Worm (Caenorhabditis elegans) whole organism, L1 larva: ENCODE results near the gene ifd-2.

Experiments
- C04F5.9 ChIP-seq: sonication (generic microtip); optimal IDR thresholded peaks from 2 replicates; lab custom pipeline; 2016; ENCODE audit warnings: missing genetic modification characterization, missing compliant biosample characterization
- C16A3.4 ChIP-seq: fragments of 150-350 bp; optimal IDR thresholded peaks from 2 replicates; lab custom pipeline; 2014; ENCODE audit warnings: missing biosample characterization, missing genetic modification characterization
- C34B4.2 ChIP-seq: sonication (generic microtip); optimal IDR thresholded peaks from 2 replicates; lab custom pipeline; 2017; ENCODE audit warnings: mild to moderate bottlenecking, missing genetic modification characterization, missing compliant biosample characterization
- F16B12.6 ChIP-seq: fragments of 150-350 bp; optimal IDR thresholded peaks from 2 replicates; lab custom pipeline; 2014; ENCODE audit warnings: missing biosample characterization, missing genetic modification characterization
- aha-1 ChIP-seq: fragments of 150-350 bp; optimal IDR thresholded peaks from 2 replicates; lab custom pipeline; 2014; ENCODE audit warnings: missing biosample characterization, missing genetic modification characterization
- alr-1 ChIP-seq: fragments of 200-800 bp; sonication (Bioruptor generic); optimal IDR thresholded peaks from 2 replicates; lab custom pipeline; 2018; ENCODE audit warnings: borderline replicate concordance, mild to moderate bottlenecking, missing genetic modification characterization, missing compliant biosample characterization
- ama-1 ChIP-seq: fragments of 150-350 bp; optimal IDR thresholded peaks from 2 replicates; lab custom pipeline; 2014
- blmp-1 ChIP-seq: fragments of 150-350 bp; optimal IDR thresholded peaks from 2 replicates; lab custom pipeline; 2014; ENCODE audit warnings: missing biosample characterization, missing genetic modification characterization
- ceh-8 ChIP-seq: fragments of 200-800 bp; sonication (Bioruptor generic); optimal IDR thresholded peaks from 2 replicates; lab custom pipeline; 2018; ENCODE audit warnings: mild to moderate bottlenecking, missing genetic modification characterization, moderate library complexity, missing compliant biosample characterization
- ceh-88 ChIP-seq: fragments of 200-800 bp; sonication (Bioruptor generic); IDR thresholded peaks from 2 replicates; pipeline ENCODE4 v1.3.6; 2022; ENCODE audit warnings: missing genetic modification characterization, missing compliant biosample characterization
- dpl-1 ChIP-seq, 3 experiments: fragments of 150-350 bp in 2 of 3; sonication (generic microtip) in 1 of 3; optimal IDR thresholded peaks; 2 replicates each; lab custom pipeline; 2014 to 2017; ENCODE audit warnings: missing biosample characterization in 3 of 3, missing genetic modification characterization in 3 of 3, missing genetic modification reagents in 3 of 3
- egl-13 ChIP-seq: sonication (generic microtip); optimal IDR thresholded peaks from 2 replicates; lab custom pipeline; 2016; ENCODE audit warnings: missing genotype, missing genetic modification reagents, missing genetic modification characterization, missing compliant biosample characterization
- egl-27 ChIP-seq, 2 experiments: fragments of 150-350 bp in 1 of 2; sonication (generic microtip); optimal IDR thresholded peaks; 3 replicates each; lab custom pipeline; 2017 to 2018; ENCODE audit warnings: missing biosample characterization in 2 of 2, missing genetic modification characterization in 2 of 2, missing genetic modification reagents in 2 of 2
- elt-2 ChIP-seq: sonication (generic microtip); optimal IDR thresholded peaks from 2 replicates; lab custom pipeline; 2016; ENCODE audit warnings: missing genetic modification characterization, mild to moderate bottlenecking, inconsistent platforms, missing compliant biosample characterization, missing genetic modification reagents
- elt-3 ChIP-seq, 6 experiments: fragments of 150-350 bp in 1 of 6; sonication (generic microtip); optimal IDR thresholded peaks; 2 replicates each; lab custom pipeline; 2017 to 2018; ENCODE audit warnings: missing biosample characterization in 6 of 6, missing genetic modification characterization in 6 of 6, inconsistent platforms in 1 of 6
- ets-5 ChIP-seq: fragments of 200-800 bp; sonication (Bioruptor generic); IDR thresholded peaks from 2 replicates; pipeline ENCODE4 v1.3.6; 2022; ENCODE audit warnings: missing genetic modification characterization, missing compliant biosample characterization
- fkh-10 ChIP-seq: sonication (generic microtip); optimal IDR thresholded peaks from 2 replicates; lab custom pipeline; 2017; ENCODE audit warnings: missing biosample characterization, missing genetic modification reagents, missing genetic modification characterization
- hlh-4 ChIP-seq: sonication (generic microtip); optimal IDR thresholded peaks from 2 replicates; lab custom pipeline; 2016; ENCODE audit warnings: mild to moderate bottlenecking, missing genetic modification characterization, missing compliant biosample characterization
- hpl-2 ChIP-seq: fragments of 150-350 bp; optimal IDR thresholded peaks from 2 replicates; lab custom pipeline; 2014; ENCODE audit warnings: missing biosample characterization, missing genetic modification reagents, missing genetic modification characterization
- irx-1 ChIP-seq: sonication (generic microtip); optimal IDR thresholded peaks from 2 replicates; lab custom pipeline; 2016; ENCODE audit warnings: missing genetic modification characterization, missing compliant biosample characterization
- isw-1 ChIP-seq: fragments of 200-800 bp; sonication (Bioruptor generic); IDR thresholded peaks from 2 replicates; pipeline ENCODE4 v1.3.6; 2022; ENCODE audit warnings: missing genetic modification characterization, missing compliant biosample characterization
- jun-1 ChIP-seq: fragments of 150-350 bp; optimal IDR thresholded peaks from 2 replicates; lab custom pipeline; 2014; ENCODE audit warnings: missing biosample characterization, missing genetic modification reagents, missing genetic modification characterization
- lir-3 ChIP-seq: sonication (generic microtip); optimal IDR thresholded peaks from 2 replicates; lab custom pipeline; 2016; ENCODE audit warnings: mild to moderate bottlenecking, missing genetic modification characterization, moderate library complexity, missing compliant biosample characterization; ENCODE audit not compliant: poor library complexity
- lsy-2 ChIP-seq, 2 experiments: fragments of 150-350 bp; optimal IDR thresholded peaks; 2 replicates each; lab custom pipeline; 2014; ENCODE audit warnings: missing biosample characterization in 2 of 2, missing genetic modification characterization in 2 of 2
- mdl-1 ChIP-seq, 2 experiments: fragments of 150-350 bp; optimal IDR thresholded peaks; 2 replicates each; lab custom pipeline; 2014 to 2017; ENCODE audit warnings: missing biosample characterization in 2 of 2, missing genetic modification characterization in 2 of 2, inconsistent platforms in 1 of 2
- mef-2 ChIP-seq: fragments of 150-350 bp; optimal IDR thresholded peaks from 2 replicates; lab custom pipeline; 2014; ENCODE audit warnings: missing biosample characterization, missing genetic modification characterization
- nhr-11 ChIP-seq: fragments of 150-350 bp; optimal IDR thresholded peaks from 2 replicates; lab custom pipeline; 2014; ENCODE audit warnings: missing biosample characterization, missing genetic modification characterization
- nhr-12 ChIP-seq: sonication (generic microtip); optimal IDR thresholded peaks from 2 replicates; lab custom pipeline; 2017; ENCODE audit warnings: missing biosample characterization, missing genetic modification characterization
- nhr-19 ChIP-seq: fragments of 200-800 bp; sonication (Bioruptor generic); conservative IDR thresholded peaks from 2 replicates; pipeline ENCODE4 v1.3.6; 2022; ENCODE audit warnings: missing genetic modification characterization, missing compliant biosample characterization
- nhr-20 ChIP-seq: sonication (generic microtip); optimal IDR thresholded peaks from 2 replicates; lab custom pipeline; 2016; ENCODE audit warnings: mild to moderate bottlenecking, missing genetic modification characterization, missing compliant biosample characterization
- nhr-237 ChIP-seq: fragments of 150-350 bp; optimal IDR thresholded peaks from 2 replicates; lab custom pipeline; 2014; ENCODE audit warnings: missing biosample characterization, missing genetic modification characterization
- nhr-71 ChIP-seq: sonication (generic microtip); optimal IDR thresholded peaks from 2 replicates; lab custom pipeline; 2016; ENCODE audit warnings: mild to moderate bottlenecking, missing genetic modification characterization, moderate library complexity, missing compliant biosample characterization
- nhr-77 ChIP-seq: fragments of 150-350 bp; optimal IDR thresholded peaks from 2 replicates; lab custom pipeline; 2014; ENCODE audit warnings: missing biosample characterization, missing genetic modification characterization
- nhr-84 ChIP-seq: sonication (generic microtip); optimal IDR thresholded peaks from 2 replicates; lab custom pipeline; 2017; ENCODE audit warnings: missing biosample characterization, missing genetic modification characterization
- nhr-90 ChIP-seq: sonication (generic microtip); optimal IDR thresholded peaks from 2 replicates; lab custom pipeline; 2016; ENCODE audit warnings: mild to moderate bottlenecking, missing genetic modification characterization, missing compliant biosample characterization; ENCODE audit not compliant: poor library complexity
- pag-3 ChIP-seq: sonication (generic microtip); optimal IDR thresholded peaks from 2 replicates; lab custom pipeline; 2017; ENCODE audit warnings: missing genetic modification characterization, mild to moderate bottlenecking, missing compliant biosample characterization, antibody characterized with exemption, borderline replicate concordance; ENCODE audit not compliant: insufficient read depth
- pax-3 ChIP-seq: fragments of 200-800 bp; sonication (Bioruptor generic); optimal IDR thresholded peaks from 2 replicates; lab custom pipeline; 2018; ENCODE audit warnings: mild to moderate bottlenecking, missing genetic modification characterization, moderate library complexity, missing compliant biosample characterization
- pqm-1 ChIP-seq: sonication (generic microtip); optimal IDR thresholded peaks from 3 replicates; lab custom pipeline; 2017; ENCODE audit warnings: missing biosample characterization, missing genetic modification characterization
- skn-1 ChIP-seq: fragments of 150-350 bp; optimal IDR thresholded peaks from 2 replicates; lab custom pipeline; 2014; ENCODE audit warnings: missing biosample characterization, missing genetic modification characterization
- snpc-4 ChIP-seq: fragments of 150-350 bp; optimal IDR thresholded peaks from 2 replicates; lab custom pipeline; 2014; ENCODE audit warnings: missing biosample characterization, missing genetic modification characterization
- snu-23 ChIP-seq: sonication (generic microtip); optimal IDR thresholded peaks from 2 replicates; lab custom pipeline; 2016; ENCODE audit warnings: missing genetic modification characterization, missing compliant biosample characterization
- sup-37 ChIP-seq: fragments of 200-800 bp; sonication (Bioruptor generic); optimal IDR thresholded peaks from 2 replicates; lab custom pipeline; 2018; ENCODE audit warnings: mild to moderate bottlenecking, missing genetic modification characterization, missing compliant biosample characterization
- tlp-1 ChIP-seq: fragments of 150-350 bp; optimal IDR thresholded peaks from 2 replicates; lab custom pipeline; 2014; ENCODE audit warnings: missing biosample characterization, missing genetic modification characterization
- unc-98 ChIP-seq: fragments of 200-800 bp; sonication (Bioruptor generic); IDR thresholded peaks from 2 replicates; pipeline ENCODE4 v1.3.6; 2022; ENCODE audit warnings: missing genetic modification characterization, missing compliant biosample characterization
- vab-15 ChIP-seq: sonication (generic microtip); optimal IDR thresholded peaks from 2 replicates; lab custom pipeline; 2017; ENCODE audit warnings: missing genotype, mild to moderate bottlenecking, missing genetic modification characterization, missing compliant biosample characterization
- zag-1 ChIP-seq: fragments of 150-350 bp; optimal IDR thresholded peaks from 2 replicates; lab custom pipeline; 2014; ENCODE audit warnings: missing biosample characterization, missing genetic modification characterization
- ztf-11 ChIP-seq, 2 experiments: sonication (generic microtip); optimal IDR thresholded peaks; 2 replicates each; lab custom pipeline; 2016 to 2017; ENCODE audit warnings: missing genetic modification characterization in 2 of 2, missing biosample characterization in 1 of 2, missing compliant biosample characterization in 1 of 2

The ifd-2 gene

DNA sequence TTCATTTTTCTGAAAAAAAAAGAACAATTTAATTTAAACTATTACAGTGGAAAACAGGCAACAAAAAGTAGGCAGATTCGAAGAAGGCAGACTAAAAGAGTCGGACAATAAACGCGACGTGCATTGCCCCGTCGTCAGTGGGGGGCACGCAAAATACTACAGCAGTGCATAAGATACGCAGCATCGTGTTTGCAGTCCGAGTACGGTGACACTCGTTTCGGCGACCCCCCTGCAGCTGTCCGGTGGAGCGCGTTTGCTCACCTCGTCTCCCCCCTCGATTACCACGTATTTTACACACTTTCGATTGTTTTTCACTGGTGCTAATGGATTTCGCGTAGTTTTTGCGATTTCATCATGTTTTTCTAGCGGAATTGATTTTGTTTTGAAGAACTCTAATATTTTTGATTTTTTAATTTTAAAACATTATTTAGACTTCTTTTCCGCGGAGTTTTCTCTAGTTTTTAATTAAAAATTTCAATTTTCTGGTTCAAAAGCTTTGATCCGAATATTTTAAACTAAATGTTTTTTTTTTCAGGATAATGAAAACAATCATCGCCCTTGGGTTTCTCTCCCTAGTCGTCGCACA, 47.6 kb downstream of the ifd-2 start, which contains the start of the genes trap-2 and ile-2 (continued):
- TF ChIP-seq pqm-1 (no peak), elt-3 (tag; optimal IDR thresholded peaks at IDR 0.05; lab: Kevin White, UChicago) (peak in 3 of 6 experiments; percentile 79 to 85 (median 80)), lir-3 (tag; lab: Kevin White, UChicago) (peak; percentile 60), blmp-1 (tag; lab: Kevin White, UChicago) (peak; percentile 94), ceh-8 (peak; percentile 34), dpl-1 (GFP tag; optimal IDR thresholded peaks at IDR 0.05; lab: Kevin White, UChicago) (peak; percentile 65 to 69 (median 68)), ama-1 (lab: Kevin White, UChicago) (no peak), ets-5 (GFP tag; lab: Robert Waterston, UW) (no peak), zag-1 (no peak), lsy-2 (tag; optimal IDR thresholded peaks at IDR 0.05; lab: Kevin White, UChicago) (peak; percentile 97 to 98), nhr-12 (tag; lab: Kevin White, UChicago) (no peak), snu-23 (peak; percentile 94), unc-98 (GFP tag; lab: Robert Waterston, UW) (no peak), C16A3.4 (tag; lab: Kevin White, UChicago) (peak; percentile 94), F16B12.6 (tag; lab: Kevin White, UChicago) (peak; percentile 68), nhr-90 (peak; percentile 92), skn-1 (peak; percentile 99), jun-1 (tag; lab: Kevin White, UChicago) (peak; percentile 90), pax-3 (tag; lab: Kevin White, UChicago) (peak; percentile 18), vab-15 (tag; lab: Kevin White, UChicago) (peak; percentile 65), hpl-2 (GFP tag; lab: Kevin White, UChicago) (peak; percentile 62), ceh-88 (GFP tag; lab: Robert Waterston, UW) (peak; percentile 55; the same call in 1 of the 2 replicates), irx-1 (tag; lab: Kevin White, UChicago) (peak; percentile 67), pag-3 (no peak), tlp-1 (tag; lab: Kevin White, UChicago) (no peak), hlh-4 (tag; lab: Kevin White, UChicago) (no peak), nhr-11 (tag; lab: Kevin White, UChicago) (peak; percentile 39), nhr-20 (tag; lab: Kevin White, UChicago) (peak; percentile 92), C34B4.2 (no peak), egl-13 (peak; percentile 80), nhr-77 (tag; lab: Kevin White, UChicago) (peak; percentile 91), mdl-1 (tag; optimal IDR thresholded peaks at IDR 0.05; lab: Kevin White, UChicago) (peak in 1 of 2 experiments; percentile 93), alr-1 (tag; lab: Kevin White, UChicago) (no peak), ztf-11 (tag; optimal IDR thresholded peaks at IDR 0.05; lab: Kevin White, UChicago) (peak in 1 of 2 experiments; percentile 40), nhr-71 (tag; lab: Kevin White, UChicago) (peak; percentile 95), nhr-84 (tag; lab: Kevin White, UChicago) (no peak), isw-1 (GFP tag; lab: Robert Waterston, UW) (peak; percentile 75), C04F5.9 (peak; percentile 7), elt-2 (peak; percentile 56), nhr-19 (GFP tag; lab: Robert Waterston, UW) (peak; percentile 90), fkh-10 (peak; percentile 69), aha-1 (tag; lab: Kevin White, UChicago) (no peak), egl-27 (tag; optimal IDR thresholded peaks at IDR 0.05; lab: Kevin White, UChicago) (peak in 1 of 2 experiments; percentile 29), mef-2 (tag; lab: Kevin White, UChicago) (no peak), snpc-4 (tag; lab: Kevin White, UChicago) (peak; percentile 79), sup-37 (peak; percentile 51), nhr-237 (tag; lab: Kevin White, UChicago) (peak; percentile 70)
